Worm (Caenorhabditis elegans) whole organism, L1 larva: ENCODE data around the gene Y54F10BM.3.

Source experiments
- C16A3.4 ChIP-seq: fragments of 150-350 bp; optimal IDR thresholded peaks from 2 replicates; lab custom pipeline; 2014; ENCODE audit warnings: missing biosample characterization, missing genetic modification characterization
- Y116A8C.19 ChIP-seq: sonication (generic microtip); optimal IDR thresholded peaks from 2 replicates; lab custom pipeline; 2016; ENCODE audit warnings: missing compliant biosample characterization, missing genetic modification characterization, borderline replicate concordance
- alr-1 ChIP-seq: fragments of 200-800 bp; sonication (Bioruptor generic); optimal IDR thresholded peaks from 2 replicates; lab custom pipeline; 2018; ENCODE audit warnings: borderline replicate concordance, mild to moderate bottlenecking, missing genetic modification characterization, missing compliant biosample characterization
- aly-2 ChIP-seq: fragments of 150-350 bp; optimal IDR thresholded peaks from 2 replicates; lab custom pipeline; 2014; ENCODE audit warnings: missing biosample characterization, missing genetic modification characterization
- ama-1 ChIP-seq: fragments of 150-350 bp; optimal IDR thresholded peaks from 2 replicates; lab custom pipeline; 2014
- blmp-1 ChIP-seq: fragments of 150-350 bp; optimal IDR thresholded peaks from 2 replicates; lab custom pipeline; 2014; ENCODE audit warnings: missing biosample characterization, missing genetic modification characterization
- ceh-8 ChIP-seq: fragments of 200-800 bp; sonication (Bioruptor generic); optimal IDR thresholded peaks from 2 replicates; lab custom pipeline; 2018; ENCODE audit warnings: mild to moderate bottlenecking, missing genetic modification characterization, moderate library complexity, missing compliant biosample characterization
- ceh-88 ChIP-seq: fragments of 200-800 bp; sonication (Bioruptor generic); IDR thresholded peaks from 2 replicates; pipeline ENCODE4 v1.3.6; 2022; ENCODE audit warnings: missing genetic modification characterization, missing compliant biosample characterization
- efl-1 ChIP-seq, 4 experiments: fragments of 150-350 bp; optimal IDR thresholded peaks in 3 of 4; peaks in 1 of 4; 1 replicate in 1 of 4; 2 replicates in 3 of 4; lab custom pipeline; 2014; ENCODE audit warnings: missing biosample characterization in 2 of 4, missing genetic modification characterization in 2 of 4, missing genetic modification reagents in 2 of 4
- elt-2 ChIP-seq: sonication (generic microtip); optimal IDR thresholded peaks from 2 replicates; lab custom pipeline; 2016; ENCODE audit warnings: missing genetic modification characterization, mild to moderate bottlenecking, inconsistent platforms, missing compliant biosample characterization, missing genetic modification reagents
- fkh-8 ChIP-seq: sonication (generic microtip); optimal IDR thresholded peaks from 2 replicates; lab custom pipeline; 2016; ENCODE audit warnings: mild to moderate bottlenecking, missing genetic modification characterization, missing compliant biosample characterization
- hlh-4 ChIP-seq: sonication (generic microtip); optimal IDR thresholded peaks from 2 replicates; lab custom pipeline; 2016; ENCODE audit warnings: mild to moderate bottlenecking, missing genetic modification characterization, missing compliant biosample characterization
- irx-1 ChIP-seq: sonication (generic microtip); optimal IDR thresholded peaks from 2 replicates; lab custom pipeline; 2016; ENCODE audit warnings: missing genetic modification characterization, missing compliant biosample characterization
- jun-1 ChIP-seq: fragments of 150-350 bp; optimal IDR thresholded peaks from 2 replicates; lab custom pipeline; 2014; ENCODE audit warnings: missing biosample characterization, missing genetic modification reagents, missing genetic modification characterization
- lin-15B ChIP-seq: fragments of 150-350 bp; sonication (generic microtip); optimal IDR thresholded peaks from 3 replicates; lab custom pipeline; 2014; ENCODE audit warnings: missing biosample characterization, missing genetic modification characterization
- lir-3 ChIP-seq: sonication (generic microtip); optimal IDR thresholded peaks from 2 replicates; lab custom pipeline; 2016; ENCODE audit warnings: mild to moderate bottlenecking, missing genetic modification characterization, moderate library complexity, missing compliant biosample characterization; ENCODE audit not compliant: poor library complexity
- mdl-1 ChIP-seq, 2 experiments: fragments of 150-350 bp; optimal IDR thresholded peaks; 2 replicates each; lab custom pipeline; 2014 to 2017; ENCODE audit warnings: missing biosample characterization in 2 of 2, missing genetic modification characterization in 2 of 2, inconsistent platforms in 1 of 2
- mef-2 ChIP-seq: fragments of 150-350 bp; optimal IDR thresholded peaks from 2 replicates; lab custom pipeline; 2014; ENCODE audit warnings: missing biosample characterization, missing genetic modification characterization
- nhr-19 ChIP-seq: fragments of 200-800 bp; sonication (Bioruptor generic); conservative IDR thresholded peaks from 2 replicates; pipeline ENCODE4 v1.3.6; 2022; ENCODE audit warnings: missing genetic modification characterization, missing compliant biosample characterization
- nhr-237 ChIP-seq: fragments of 150-350 bp; optimal IDR thresholded peaks from 2 replicates; lab custom pipeline; 2014; ENCODE audit warnings: missing biosample characterization, missing genetic modification characterization
- nhr-28 ChIP-seq: fragments of 150-350 bp; optimal IDR thresholded peaks from 2 replicates; lab custom pipeline; 2014; ENCODE audit warnings: missing biosample characterization, missing genetic modification characterization
- nhr-77 ChIP-seq: fragments of 150-350 bp; optimal IDR thresholded peaks from 2 replicates; lab custom pipeline; 2014; ENCODE audit warnings: missing biosample characterization, missing genetic modification characterization
- nhr-84 ChIP-seq: sonication (generic microtip); optimal IDR thresholded peaks from 2 replicates; lab custom pipeline; 2017; ENCODE audit warnings: missing biosample characterization, missing genetic modification characterization
- nhr-85 ChIP-seq: sonication (generic microtip); peaks from one replicate; lab custom pipeline; 2016; ENCODE audit warnings: missing genetic modification characterization, inconsistent platforms, missing compliant biosample characterization
- pax-3 ChIP-seq: fragments of 200-800 bp; sonication (Bioruptor generic); optimal IDR thresholded peaks from 2 replicates; lab custom pipeline; 2018; ENCODE audit warnings: mild to moderate bottlenecking, missing genetic modification characterization, moderate library complexity, missing compliant biosample characterization
- pqm-1 ChIP-seq: sonication (generic microtip); optimal IDR thresholded peaks from 3 replicates; lab custom pipeline; 2017; ENCODE audit warnings: missing biosample characterization, missing genetic modification characterization
- rnt-1 ChIP-seq: sonication (generic microtip); optimal IDR thresholded peaks from 2 replicates; lab custom pipeline; 2016; ENCODE audit warnings: mild to moderate bottlenecking, missing genetic modification characterization, moderate library complexity, missing compliant biosample characterization
- sptf-1 ChIP-seq: fragments of 150-350 bp; optimal IDR thresholded peaks from 2 replicates; lab custom pipeline; 2014; ENCODE audit warnings: missing biosample characterization, missing genetic modification characterization
- swsn-7 ChIP-seq: sonication (generic microtip); optimal IDR thresholded peaks from 2 replicates; lab custom pipeline; 2016; ENCODE audit warnings: missing genetic modification characterization, missing compliant biosample characterization
- tbx-2 ChIP-seq: sonication (generic microtip); optimal IDR thresholded peaks from 2 replicates; lab custom pipeline; 2016; ENCODE audit warnings: missing genetic modification characterization, missing compliant biosample characterization
- tlp-1 ChIP-seq: fragments of 150-350 bp; optimal IDR thresholded peaks from 2 replicates; lab custom pipeline; 2014; ENCODE audit warnings: missing biosample characterization, missing genetic modification characterization
- unc-30 ChIP-seq: sonication (generic microtip); optimal IDR thresholded peaks from 2 replicates; lab custom pipeline; 2017; ENCODE audit warnings: missing biosample characterization, missing genetic modification characterization
- unc-98 ChIP-seq: fragments of 200-800 bp; sonication (Bioruptor generic); IDR thresholded peaks from 2 replicates; pipeline ENCODE4 v1.3.6; 2022; ENCODE audit warnings: missing genetic modification characterization, missing compliant biosample characterization
- zip-4 ChIP-seq: fragments of 200-800 bp; sonication (Bioruptor generic); optimal IDR thresholded peaks from 2 replicates; lab custom pipeline; 2018; ENCODE audit warnings: mild to moderate bottlenecking, missing genetic modification characterization, moderate library complexity, missing compliant biosample characterization
- ztf-11 ChIP-seq, 2 experiments: sonication (generic microtip); optimal IDR thresholded peaks; 2 replicates each; lab custom pipeline; 2016 to 2017; ENCODE audit warnings: missing genetic modification characterization in 2 of 2, missing biosample characterization in 1 of 2, missing compliant biosample characterization in 1 of 2

The Y54F10BM.3 gene

DNA sequence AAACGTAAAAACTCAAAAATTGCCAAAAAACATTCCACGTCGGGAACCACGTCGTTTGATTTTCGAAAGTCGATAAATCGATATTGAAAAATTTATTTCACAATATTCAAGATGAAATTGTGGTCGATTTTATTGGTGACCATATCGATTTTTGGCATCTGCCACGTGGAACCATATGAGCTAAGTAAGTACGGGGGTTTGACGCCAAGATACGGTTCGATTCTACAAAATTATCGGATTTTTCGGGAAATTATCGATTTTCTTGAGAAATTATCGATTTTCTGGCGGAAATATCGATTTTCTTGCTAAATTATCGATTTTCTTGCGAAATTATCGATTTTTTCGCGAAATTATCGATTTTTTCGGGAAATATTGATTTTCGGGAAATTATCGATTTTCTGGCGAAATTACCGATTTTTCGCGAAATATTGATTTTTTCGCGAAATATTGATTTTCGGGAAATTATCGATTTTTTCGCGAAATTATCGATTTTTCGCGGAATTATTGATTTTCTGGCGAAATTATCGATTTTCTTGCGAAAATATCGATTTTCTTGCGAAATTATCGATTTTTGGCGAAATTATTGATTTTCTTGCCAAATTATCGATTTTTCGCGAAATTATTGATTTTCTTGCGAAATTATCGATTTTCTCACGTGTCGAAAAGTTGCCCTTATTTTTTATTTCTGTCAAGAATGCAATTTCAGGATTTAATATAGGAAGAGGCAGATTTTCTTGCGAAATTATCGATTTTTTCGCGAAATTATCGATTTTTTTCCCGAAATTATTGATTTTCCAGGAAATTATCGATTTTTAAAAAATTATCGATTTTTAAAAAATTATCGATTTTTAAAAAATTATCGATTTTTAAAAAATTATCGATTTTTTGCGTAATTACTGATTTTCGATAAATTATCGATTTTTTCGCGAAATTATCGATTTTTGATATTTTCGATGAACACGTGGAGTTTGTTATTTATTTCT, at the start of gene Y54F10BM.3:
Gene Y54F10BM.3 (plus strand): TSS at position 51 of the 983 bp plus-strand sequence.
- no peak for TF ChIP-seq nhr-28 (tag; lab: Kevin White, UChicago)
- TF ChIP-seq efl-1 (optimal IDR thresholded peaks at IDR 0.05; lab: Kevin White, UChicago) = no peak
- TF ChIP-seq efl-1 (GFP tag; optimal IDR thresholded peaks at IDR 0.05 in 1 of 2; lab: Kevin White, UChicago) = peak in 1 of 2 experiments; percentile 46
- TF ChIP-seq, all 84 proteins: peak for 1

DNA sequence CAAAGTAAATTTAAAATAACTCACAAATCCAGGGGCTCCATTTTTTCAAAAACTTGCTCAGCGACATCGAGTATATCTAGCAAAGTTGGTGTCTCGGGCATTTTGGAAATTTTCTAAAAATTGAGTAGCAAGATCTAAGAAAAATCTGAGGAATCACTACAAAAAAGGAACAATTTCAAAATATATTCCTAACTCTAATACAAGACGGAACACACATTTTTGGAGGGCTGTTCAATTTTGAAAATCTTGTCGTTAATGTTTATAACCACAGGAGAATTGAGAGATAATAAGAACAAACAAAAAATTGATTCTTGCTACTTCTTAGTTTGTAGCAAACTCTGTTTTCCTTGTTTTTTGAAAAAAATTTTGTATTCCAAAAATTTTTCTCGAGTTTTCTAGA, 49.5 kb upstream of the Y54F10BM.3 start, which contains the start of gene fbxa-47:
Gene fbxa-47 (minus strand): TSS at position 101 of the 400 bp plus-strand sequence.
- TF ChIP-seq zip-4 (GFP tag; lab: Kevin White, UChicago) (no peak), alr-1 (tag; lab: Kevin White, UChicago) (no peak), mdl-1 (tag; optimal IDR thresholded peaks at IDR 0.05; lab: Kevin White, UChicago) (no peak), ceh-88 (GFP tag; lab: Robert Waterston, UW) (no peak), pax-3 (tag; lab: Kevin White, UChicago) (no peak), nhr-19 (no peak), C16A3.4 (tag; lab: Kevin White, UChicago) (no peak), blmp-1 (no peak), unc-98 (GFP tag; lab: Robert Waterston, UW) (no peak)

DNA sequence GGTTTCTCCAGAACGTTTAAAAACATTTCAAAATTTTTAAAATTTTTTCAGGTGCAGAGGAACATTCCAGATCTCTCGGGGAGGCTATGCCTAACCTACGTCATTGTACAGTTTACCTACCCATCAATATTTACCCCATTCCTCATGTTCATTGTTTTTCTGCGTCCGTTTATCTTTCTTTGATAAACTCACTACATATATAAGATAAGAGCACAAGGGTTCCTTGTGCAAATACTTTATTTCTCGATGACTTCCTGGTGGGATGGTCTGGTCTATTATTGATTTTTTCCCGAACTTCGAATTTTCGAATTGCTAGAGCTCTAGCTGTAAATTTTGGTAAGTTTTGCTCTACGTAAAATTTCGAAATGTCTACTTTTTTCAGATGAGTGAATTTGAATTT, 48.4 kb upstream of the Y54F10BM.3 start:
- TF ChIP-seq efl-1 (optimal IDR thresholded peaks at IDR 0.05; lab: Kevin White, UChicago) = no peak
- TF ChIP-seq efl-1 (GFP tag; optimal IDR thresholded peaks at IDR 0.05 in 1 of 2; lab: Kevin White, UChicago) = peak in 1 of 2 experiments; percentile 75
- no peak for TF ChIP-seq mef-2 (tag; lab: Kevin White, UChicago)
- TF ChIP-seq tbx-2 = no peak
- no peak for TF ChIP-seq nhr-19
- TF ChIP-seq irx-1 (tag; lab: Kevin White, UChicago) = no peak
- no peak for TF ChIP-seq nhr-85

DNA sequence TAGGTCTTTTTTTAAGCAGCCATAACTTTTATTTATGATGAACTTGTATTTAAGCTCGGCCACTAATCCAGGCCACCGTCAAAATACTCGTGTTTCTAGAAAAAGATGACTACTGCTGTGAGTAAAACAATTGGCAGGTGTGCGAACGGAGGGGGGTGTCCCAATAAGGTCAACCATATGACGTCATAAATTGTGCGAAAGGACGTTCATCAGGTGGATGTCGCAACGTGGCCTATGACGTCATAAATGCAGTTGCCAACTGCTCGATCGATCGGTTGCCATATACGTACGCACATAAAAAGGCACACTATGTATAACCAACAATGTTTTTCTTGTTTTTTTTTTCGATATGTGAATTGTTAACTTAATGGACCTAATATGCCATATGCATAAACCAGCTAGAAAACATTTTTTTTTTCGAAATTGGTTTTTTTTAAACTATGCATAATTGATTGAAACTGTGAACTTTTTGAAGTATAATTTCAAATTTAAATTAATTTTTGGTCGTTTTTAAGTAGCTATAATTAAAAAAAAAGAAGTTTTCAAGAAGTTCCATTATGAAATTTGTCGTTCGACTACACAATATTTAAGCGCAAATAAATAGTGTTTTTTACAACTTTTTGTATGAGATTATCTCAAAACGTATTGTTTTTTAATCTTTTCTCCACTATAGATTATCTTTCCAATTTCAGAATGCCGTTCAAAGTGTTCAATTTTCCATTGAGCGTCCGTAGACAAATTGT, 47.5 kb upstream of the Y54F10BM.3 start, which contains the start of gene C39B5.2:
Gene C39B5.2 (plus strand): TSS at position 693 of the 743 bp plus-strand sequence.
- TF ChIP-seq efl-1 (optimal IDR thresholded peaks at IDR 0.05; lab: Kevin White, UChicago) = no peak
- peak in 1 of 2 experiments; percentile 32 for TF ChIP-seq efl-1 (GFP tag; optimal IDR thresholded peaks at IDR 0.05 in 1 of 2; lab: Kevin White, UChicago)
- TF ChIP-seq nhr-85 = peak; percentile 53
- TF ChIP-seq ama-1 (lab: Kevin White, UChicago) = no peak

DNA sequence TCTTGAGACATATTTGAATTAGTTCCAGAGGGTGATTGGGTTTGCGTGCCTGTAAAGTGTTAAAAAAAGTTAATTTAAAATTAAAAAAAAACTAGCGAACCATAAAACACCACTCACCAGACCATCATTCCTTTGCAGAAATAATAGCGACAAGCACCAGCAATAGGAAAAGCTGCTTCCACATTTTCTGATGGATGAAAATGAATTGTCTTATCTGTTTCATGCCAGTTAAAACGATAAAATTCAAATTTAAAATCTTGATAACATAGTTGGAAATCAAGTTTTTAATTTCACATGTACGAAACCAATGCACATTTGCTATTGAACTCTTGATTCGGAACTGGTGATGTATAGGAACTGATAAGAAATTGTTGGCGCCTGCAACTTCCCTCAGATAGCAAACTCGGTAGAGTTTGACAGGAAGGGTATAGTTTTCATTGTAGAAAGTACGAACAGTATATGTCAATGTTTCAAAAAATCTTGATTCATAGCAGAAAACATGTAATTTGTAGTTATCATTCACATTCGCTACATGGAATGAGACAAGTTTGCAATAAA, 42.2 kb upstream of the Y54F10BM.3 start, which contains the start of gene C39B5.10:
Gene C39B5.10 (minus strand): TSS at position 51 of the 558 bp plus-strand sequence.
- TF ChIP-seq tlp-1 (tag; lab: Kevin White, UChicago) (peak; percentile 12), nhr-237 (tag; lab: Kevin White, UChicago) (no peak), pax-3 (tag; lab: Kevin White, UChicago) (no peak), pqm-1 (tag; lab: Kevin White, UChicago) (peak; percentile 72), fkh-8 (tag; lab: Kevin White, UChicago) (no peak), elt-2 (tag; lab: Kevin White, UChicago) (peak; percentile 91), rnt-1 (tag; lab: Kevin White, UChicago) (no peak), jun-1 (tag; lab: Kevin White, UChicago) (peak; percentile 7), ceh-8 (GFP tag; lab: Kevin White, UChicago) (no peak), nhr-84 (no peak)

DNA sequence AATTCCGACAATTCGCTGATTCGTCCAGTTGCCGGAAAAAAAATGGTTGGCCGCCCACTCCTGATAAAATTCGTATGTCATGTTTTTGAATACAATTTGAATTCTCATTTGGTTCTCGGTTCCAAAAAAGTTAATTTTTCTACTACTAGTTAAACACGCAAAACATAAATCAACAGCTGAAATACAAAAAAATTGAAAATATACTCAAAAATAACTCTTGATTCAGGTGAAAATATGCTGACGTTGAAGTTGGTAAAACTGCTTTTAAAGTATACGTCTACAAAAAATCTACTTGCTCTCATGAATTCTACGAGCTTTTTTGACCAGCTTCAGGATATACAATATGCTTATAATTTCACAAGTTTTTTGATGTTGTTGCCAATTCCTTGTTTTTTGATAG, 41.4 kb upstream of the Y54F10BM.3 start, which contains the start of gene srz-56:
Gene srz-56 (plus strand): TSS at position 301 of the 400 bp plus-strand sequence.
- no peak for TF ChIP-seq hlh-4
- no peak for TF ChIP-seq sptf-1 (tag; lab: Kevin White, UChicago)
- no peak for TF ChIP-seq nhr-28 (tag; lab: Kevin White, UChicago)
- TF ChIP-seq ztf-11 (tag; optimal IDR thresholded peaks at IDR 0.05; lab: Kevin White, UChicago) = no peak
- TF ChIP-seq swsn-7 = no peak
- TF ChIP-seq nhr-77 (tag; lab: Kevin White, UChicago) = no peak
- no peak for TF ChIP-seq blmp-1
- TF ChIP-seq pax-3 (tag; lab: Kevin White, UChicago) = no peak
- TF ChIP-seq ceh-88 (GFP tag; lab: Robert Waterston, UW) = no peak
- TF ChIP-seq lin-15B = no peak
- no peak for TF ChIP-seq pqm-1 (tag; lab: Kevin White, UChicago)
- TF ChIP-seq aly-2 (tag; lab: Kevin White, UChicago) = no peak
- no peak for TF ChIP-seq unc-30 (tag; lab: Kevin White, UChicago)
- TF ChIP-seq Y116A8C.19 (tag; lab: Kevin White, UChicago) = no peak
- no peak for TF ChIP-seq tbx-2
- TF ChIP-seq lir-3 (tag; lab: Kevin White, UChicago) = no peak
